Worm (Caenorhabditis elegans): ENCODE measurements around the gene F54F7.8.

DNA sequence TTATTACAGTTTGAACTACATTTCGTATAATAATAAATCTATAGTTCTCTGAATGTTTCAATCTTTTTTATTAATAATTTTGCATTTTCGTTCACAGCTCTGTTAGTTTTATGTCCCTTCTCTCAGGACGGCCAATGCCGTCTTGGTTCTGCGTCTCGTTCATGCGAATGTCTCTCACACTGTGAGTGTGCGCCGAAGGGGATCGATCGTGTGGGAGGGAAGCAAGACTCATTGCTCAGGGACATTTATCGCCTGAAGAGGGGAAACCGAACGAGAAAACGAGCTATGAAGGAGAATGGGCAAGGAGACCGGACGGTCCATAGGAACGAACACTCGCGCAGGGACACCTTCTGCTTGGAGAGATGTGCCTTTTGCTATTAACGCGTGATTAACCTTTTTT, 44.2 kb upstream of the F54F7.8 start:
- TF ChIP-seq ztf-11 (tag; optimal IDR thresholded peaks at IDR 0.05) (no peak), blmp-1 (tag; optimal IDR thresholded peaks at IDR 0.05) (no peak), cnd-1 (tag; optimal IDR thresholded peaks at IDR 0.05) (no peak), ces-1 (GFP tag; optimal IDR thresholded peaks at IDR 0.05) (peak; percentile 27), pha-4 (tag; optimal IDR thresholded peaks at IDR 0.05) (no peak), mls-2 (tag; optimal IDR thresholded peaks at IDR 0.05) (no peak), unc-62 (GFP tag; optimal IDR thresholded peaks at IDR 0.05) (no peak), elt-3 (tag; optimal IDR thresholded peaks at IDR 0.05) (no peak), sem-2 (GFP tag; optimal IDR thresholded peaks at IDR 0.05) (no peak)

Measured in whole organism, mixed stage, embryonic.